Worm (Caenorhabditis elegans): Measurements from ENCODE around the gene F29G9.1.
"Not testable (repeated sequence)": the region's sequence is repeated elsewhere in the genome, so short reads cannot be mapped to it uniquely, and the experiment has no call there.

Gene F29G9.1

DNA sequence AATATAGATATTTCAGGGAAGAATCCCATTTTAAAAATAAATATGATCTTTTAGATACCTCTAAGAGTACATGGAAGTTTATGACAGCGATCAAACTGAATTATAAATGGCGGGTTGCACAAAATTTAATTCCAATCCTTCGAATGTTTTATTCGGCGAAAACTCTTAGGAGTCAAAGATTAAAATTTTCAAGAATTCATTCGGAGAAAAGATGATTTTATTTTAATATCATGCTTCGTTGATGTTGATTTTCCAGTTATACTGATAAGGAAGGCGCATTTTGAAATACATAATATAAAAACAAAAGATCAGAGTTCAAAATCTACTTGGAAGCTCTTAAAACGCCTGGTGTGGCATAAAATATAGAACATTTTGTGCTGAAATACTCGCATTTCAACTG, 28.2 kb downstream of the F29G9.1 start, which contains the start of gene srh-10:
Gene srh-10 (minus strand): TSS at position 29 of the 400 bp plus-strand sequence.
- TF ChIP-seq ztf-23 (GFP tag; IDR thresholded peaks at IDR 0.05) = no peak
- TF ChIP-seq ref-1 (GFP tag; conservative IDR thresholded peaks at IDR 0.05) = no peak
- TF ChIP-seq klf-2 (GFP tag; conservative IDR thresholded peaks at IDR 0.05) = no peak
- no peak for TF ChIP-seq flt-1 (GFP tag; IDR thresholded peaks at IDR 0.05)
- no peak for TF ChIP-seq med-1 (GFP tag; optimal IDR thresholded peaks at IDR 0.05; ENCODE audit: insufficient read depth)
- TF ChIP-seq T22C8.4 (GFP tag; IDR thresholded peaks at IDR 0.05) = no peak
- no peak for TF ChIP-seq cog-1 (tag; optimal IDR thresholded peaks at IDR 0.05)
- no peak for TF ChIP-seq tab-1 (GFP tag; IDR thresholded peaks at IDR 0.05)
- TF ChIP-seq ztf-29 (GFP tag; IDR thresholded peaks at IDR 0.05) = no peak

DNA sequence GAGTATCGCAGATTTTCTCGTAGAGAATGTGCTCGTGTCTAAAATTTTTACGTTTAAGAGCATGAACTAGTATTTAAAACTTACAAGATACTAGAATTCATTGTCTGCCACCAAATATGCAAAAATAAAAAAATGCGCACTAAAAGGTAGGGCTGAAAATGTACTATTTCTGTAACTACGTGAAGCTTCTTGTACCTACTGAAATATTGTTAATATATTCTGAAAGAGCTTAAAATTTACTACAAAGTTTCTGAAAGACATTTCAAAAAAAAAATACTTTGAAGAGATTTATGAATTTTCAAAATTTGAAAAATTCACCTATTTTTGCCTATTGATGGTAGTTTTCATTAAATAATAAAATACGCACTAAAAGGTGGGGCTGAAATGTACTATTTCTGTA, 31.1 kb downstream of the F29G9.1 start, which contains the start of gene fbxa-214:
Gene fbxa-214 (minus strand): TSS at position 101 of the 400 bp plus-strand sequence.
- TF ChIP-seq tab-1, T22C8.4, ztf-23 (GFP tag; IDR thresholded peaks at IDR 0.05): not testable (repeated sequence)

DNA sequence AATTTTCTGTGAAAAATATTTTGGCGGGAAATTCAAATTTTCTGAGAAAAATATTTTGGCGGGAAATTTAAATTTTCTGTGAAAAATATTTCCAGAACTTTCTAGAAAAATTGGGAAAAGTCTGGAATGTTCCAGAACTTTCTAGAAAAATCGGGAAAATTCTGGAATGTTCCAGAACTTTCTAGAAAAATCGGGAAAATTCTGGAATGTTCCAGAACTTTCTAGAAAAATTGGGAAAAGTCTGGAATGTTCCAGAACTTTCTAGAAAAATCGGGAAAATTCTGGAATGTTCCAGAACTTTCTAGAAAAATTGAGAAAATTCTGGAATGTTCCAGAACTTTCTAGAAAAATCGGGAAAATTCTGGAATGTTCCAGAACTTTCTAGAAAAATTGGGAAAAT, 33.3 kb downstream of the F29G9.1 start:
- 0 out of 2 replicates have a peak, but pooled peaks have one; percentile 9 for TF ChIP-seq flt-1 (GFP tag; IDR thresholded peaks at IDR 0.05)

DNA sequence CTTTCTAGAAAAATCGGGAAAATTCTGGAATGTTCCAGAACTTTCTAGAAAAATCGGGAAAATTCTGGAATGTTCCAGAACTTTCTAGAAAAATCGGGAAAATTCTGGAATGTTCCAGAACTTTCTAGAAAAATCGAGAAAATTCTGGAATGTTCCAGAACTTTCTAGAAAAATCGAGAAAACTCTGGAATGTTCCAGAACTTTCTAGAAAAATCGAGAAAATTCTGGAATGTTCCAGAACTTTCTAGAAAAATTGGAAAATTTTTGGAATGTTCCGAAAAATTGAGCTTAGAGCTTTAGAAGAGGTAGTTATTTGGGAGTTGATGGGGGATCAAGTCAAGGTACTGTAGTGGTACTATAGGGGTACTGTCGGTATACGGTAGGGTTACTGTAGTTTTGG, 50.1 kb downstream of the F29G9.1 start:
- TF ChIP-seq flt-1 (GFP tag; IDR thresholded peaks at IDR 0.05) = peak; percentile 23; the same call in 1 of the 2 replicates
